Fruit fly (Drosophila melanogaster): Measurements from ENCODE around the gene Syt1.

- TF ChIP-seq Sin3A (optimal IDR thresholded peaks at IDR 0.05) (no peak), psq (optimal IDR thresholded peaks at IDR 0.05) (no peak), Myc (optimal IDR thresholded peaks at IDR 0.05) (no peak), ttk (optimal IDR thresholded peaks at IDR 0.05) (no peak), h (optimal IDR thresholded peaks at IDR 0.05) (no peak)
These were observed 7.8 kb upstream of the Syt1 start for dm6 chr2L:2807597-2807996.
